Worm (Caenorhabditis elegans) whole organism, young adult: Measurements from ENCODE around the gene F18E9.7.

Source experiments
- B0035.1 ChIP-seq: sonication (generic microtip); optimal IDR thresholded peaks from 2 replicates; lab custom pipeline; 2016; ENCODE audit warnings: missing genetic modification characterization, mild to moderate bottlenecking, missing compliant biosample characterization, missing genotype, missing genetic modification reagents
- C06A6.2 ChIP-seq: fragments of 200-800 bp; sonication (Bioruptor generic); conservative IDR thresholded peaks from 2 replicates; pipeline ENCODE4 v1.3.6; 2022; ENCODE audit warnings: missing genetic modification characterization, missing compliant biosample characterization
- F33H1.4 ChIP-seq: fragments of 200-800 bp; sonication (Bioruptor generic); IDR thresholded peaks from 2 replicates; pipeline ENCODE4 v1.3.6; 2022; ENCODE audit warnings: missing genetic modification reagents, missing genetic modification characterization, missing compliant biosample characterization
- F37B4.10 ChIP-seq: fragments of 200-800 bp; sonication (Bioruptor generic); IDR thresholded peaks from 2 replicates; pipeline ENCODE4 v1.3.6; 2022; ENCODE audit warnings: missing genetic modification characterization, missing compliant biosample characterization
- F57C9.4 ChIP-seq: sonication (generic microtip); optimal IDR thresholded peaks from 2 replicates; lab custom pipeline; 2017; ENCODE audit warnings: mild to moderate bottlenecking, missing genetic modification characterization, missing compliant biosample characterization
- K11D2.4 ChIP-seq: fragments of 200-800 bp; sonication (Bioruptor generic); IDR thresholded peaks from 2 replicates; pipeline ENCODE4 v1.3.6; 2022; ENCODE audit warnings: missing genetic modification reagents, missing genetic modification characterization, missing compliant biosample characterization
- K12H6.12 ChIP-seq: fragments of 200-800 bp; sonication (Bioruptor generic); optimal IDR thresholded peaks from 2 replicates; lab custom pipeline; 2018; ENCODE audit warnings: mild to moderate bottlenecking, missing genetic modification characterization, missing compliant biosample characterization
- Y53G8AR.9 ChIP-seq: fragments of 200-800 bp; sonication (Bioruptor generic); conservative IDR thresholded peaks from 2 replicates; pipeline ENCODE4 v1.3.6; 2022; ENCODE audit warnings: missing genetic modification reagents, missing genetic modification characterization, missing compliant biosample characterization
- Y56A3A.18 ChIP-seq: fragments of 200-800 bp; sonication (Bioruptor generic); IDR thresholded peaks from 2 replicates; pipeline ENCODE4 v1.3.6; 2022; ENCODE audit warnings: missing genetic modification reagents, missing genetic modification characterization, missing compliant biosample characterization
- ZK185.1 ChIP-seq: sonication (generic microtip); optimal IDR thresholded peaks from 2 replicates; lab custom pipeline; 2016; ENCODE audit warnings: mild to moderate bottlenecking, missing genetic modification characterization, missing compliant biosample characterization; ENCODE audit not compliant: poor library complexity, severe bottlenecking
- ama-1 ChIP-seq, 3 experiments: fragments of 150-350 bp in 1 of 3; sonication (generic microtip) in 2 of 3; optimal IDR thresholded peaks; 2 replicates each; lab custom pipeline; 2014 to 2018; ENCODE audit warnings: missing biosample characterization in 2 of 3, missing genetic modification characterization in 2 of 3, missing genetic modification reagents in 2 of 3
- aptf-2 ChIP-seq: fragments of 200-800 bp; sonication (Bioruptor generic); conservative IDR thresholded peaks from 2 replicates; pipeline ENCODE4 v1.3.6; 2022; ENCODE audit warnings: missing genetic modification reagents, missing genetic modification characterization, missing compliant biosample characterization
- cebp-2 ChIP-seq: fragments of 200-800 bp; sonication (Bioruptor generic); IDR thresholded peaks from 2 replicates; pipeline ENCODE4 v1.3.6; 2022; ENCODE audit warnings: missing genetic modification characterization, missing compliant biosample characterization
- ceh-100 ChIP-seq: fragments of 200-800 bp; sonication (Bioruptor generic); IDR thresholded peaks from 2 replicates; pipeline ENCODE4 v1.3.6; 2022; ENCODE audit warnings: missing genetic modification reagents, missing genetic modification characterization, missing compliant biosample characterization
- ceh-79 ChIP-seq: sonication (generic microtip); optimal IDR thresholded peaks from 2 replicates; lab custom pipeline; 2017; ENCODE audit warnings: mild to moderate bottlenecking, missing genetic modification characterization, missing compliant biosample characterization
- egl-44 ChIP-seq: fragments of 200-800 bp; sonication (Bioruptor generic); IDR thresholded peaks from 2 replicates; pipeline ENCODE4 v1.3.6; 2022; ENCODE audit warnings: missing genetic modification reagents, missing genetic modification characterization, missing compliant biosample characterization
- egrh-3 ChIP-seq: fragments of 200-800 bp; sonication (Bioruptor generic); IDR thresholded peaks from 2 replicates; pipeline ENCODE4 v1.3.6; 2022; ENCODE audit warnings: missing genetic modification reagents, missing genetic modification characterization, missing compliant biosample characterization
- ets-4 ChIP-seq: fragments of 200-800 bp; sonication (Bioruptor generic); optimal IDR thresholded peaks from 2 replicates; lab custom pipeline; 2018; ENCODE audit warnings: mild to moderate bottlenecking, missing genetic modification characterization, missing compliant biosample characterization
- him-1 ChIP-seq: sonication (generic microtip); optimal IDR thresholded peaks from 2 replicates; lab custom pipeline; 2016; ENCODE audit warnings: missing genotype, missing genetic modification reagents, missing genetic modification characterization, missing compliant biosample characterization
- hmg-20 ChIP-seq: fragments of 200-800 bp; sonication (Bioruptor generic); IDR thresholded peaks from 2 replicates; pipeline ENCODE4 v1.3.6; 2022; ENCODE audit warnings: missing genetic modification reagents, missing genetic modification characterization, missing compliant biosample characterization
- hrde-1 ChIP-seq: sonication (generic microtip); optimal IDR thresholded peaks from 2 replicates; lab custom pipeline; 2016; ENCODE audit warnings: missing genetic modification characterization, mild to moderate bottlenecking, missing compliant biosample characterization, moderate library complexity, missing genotype, missing genetic modification reagents, borderline replicate concordance
- hsf-1 ChIP-seq: fragments of 200-800 bp; sonication (Bioruptor generic); IDR thresholded peaks from 2 replicates; pipeline ENCODE4 v1.3.6; 2022; ENCODE audit warnings: missing genetic modification reagents, missing genetic modification characterization, missing compliant biosample characterization
- lag-1 ChIP-seq: fragments of 200-800 bp; sonication (Bioruptor generic); IDR thresholded peaks from 2 replicates; pipeline ENCODE4 v1.3.6; 2022; ENCODE audit warnings: missing genetic modification reagents, missing genetic modification characterization, missing compliant biosample characterization
- let-526 ChIP-seq: fragments of 200-800 bp; sonication (Bioruptor generic); IDR thresholded peaks from 2 replicates; pipeline ENCODE4 v1.3.6; 2022; ENCODE audit warnings: missing genetic modification reagents, missing genetic modification characterization, missing compliant biosample characterization
- lin-26 ChIP-seq: fragments of 200-800 bp; sonication (Bioruptor generic); IDR thresholded peaks from 2 replicates; pipeline ENCODE4 v1.3.6; 2022; ENCODE audit warnings: missing genetic modification reagents, missing genetic modification characterization, missing compliant biosample characterization
- lin-40 ChIP-seq: sonication (generic microtip); optimal IDR thresholded peaks from 2 replicates; lab custom pipeline; 2016; ENCODE audit warnings: missing genetic modification characterization, mild to moderate bottlenecking, missing compliant biosample characterization, missing genotype, missing genetic modification reagents
- madf-10 ChIP-seq: sonication (generic microtip); optimal IDR thresholded peaks from 2 replicates; lab custom pipeline; 2016; ENCODE audit warnings: mild to moderate bottlenecking, missing genetic modification characterization, missing compliant biosample characterization
- madf-8 ChIP-seq: fragments of 200-800 bp; sonication (Bioruptor generic); conservative IDR thresholded peaks from 2 replicates; pipeline ENCODE4 v1.3.6; 2022; ENCODE audit warnings: missing genetic modification reagents, missing genetic modification characterization, missing compliant biosample characterization
- mxl-1 ChIP-seq: sonication (generic microtip); optimal IDR thresholded peaks from 2 replicates; lab custom pipeline; 2016; ENCODE audit warnings: missing genetic modification characterization, missing compliant biosample characterization
- nfya-1 ChIP-seq: sonication (generic microtip); optimal IDR thresholded peaks from 2 replicates; lab custom pipeline; 2017; ENCODE audit warnings: antibody characterized with exemption, missing compliant biosample characterization, missing genetic modification characterization, borderline replicate concordance; ENCODE audit not compliant: insufficient read depth
- nfyb-1 ChIP-seq: fragments of 200-800 bp; sonication (Bioruptor generic); IDR thresholded peaks from 2 replicates; pipeline ENCODE4 v1.3.6; 2022; ENCODE audit warnings: missing genetic modification reagents, missing genetic modification characterization, missing compliant biosample characterization
- nhr-120 ChIP-seq: fragments of 200-800 bp; sonication (Bioruptor generic); IDR thresholded peaks from 2 replicates; pipeline ENCODE4 v1.3.6; 2022; ENCODE audit warnings: missing genetic modification characterization, missing compliant biosample characterization
- nhr-179 ChIP-seq: sonication (generic microtip); optimal IDR thresholded peaks from 2 replicates; lab custom pipeline; 2016; ENCODE audit warnings: mild to moderate bottlenecking, missing genetic modification characterization, missing compliant biosample characterization
- nhr-90 ChIP-seq: sonication (generic microtip); optimal IDR thresholded peaks from 2 replicates; lab custom pipeline; 2016; ENCODE audit warnings: missing genotype, mild to moderate bottlenecking, missing genetic modification characterization, missing compliant biosample characterization
- pbrm-1 ChIP-seq: fragments of 200-800 bp; sonication (Bioruptor generic); IDR thresholded peaks from 2 replicates; pipeline ENCODE4 v1.3.6; 2022; ENCODE audit warnings: missing genetic modification reagents, missing genetic modification characterization, missing compliant biosample characterization
- rpc-1 ChIP-seq, 2 experiments: fragments of 150-350 bp in 1 of 2; sonication (generic microtip) in 1 of 2; optimal IDR thresholded peaks; 2 replicates each; lab custom pipeline; 2014 to 2018; ENCODE audit warnings: missing biosample characterization in 1 of 2, missing genetic modification characterization in 1 of 2, missing genetic modification reagents in 1 of 2, missing genotype in 1 of 2
- tbp1 ChIP-seq: fragments of 200-800 bp; sonication (Bioruptor generic); optimal IDR thresholded peaks from 2 replicates; lab custom pipeline; 2018; ENCODE audit warnings: mild to moderate bottlenecking, missing genetic modification characterization, missing compliant biosample characterization
- unc-130 ChIP-seq: sonication (generic microtip); optimal IDR thresholded peaks from 2 replicates; lab custom pipeline; 2016; ENCODE audit warnings: missing genetic modification reagents, missing genetic modification characterization, missing compliant biosample characterization
- zfh-2 ChIP-seq: fragments of 200-800 bp; sonication (Bioruptor generic); conservative IDR thresholded peaks from 2 replicates; pipeline ENCODE4 v1.3.6; 2022; ENCODE audit warnings: missing genetic modification reagents, missing genetic modification characterization, missing compliant biosample characterization
- ztf-22 ChIP-seq: fragments of 200-800 bp; sonication (Bioruptor generic); optimal IDR thresholded peaks from 2 replicates; lab custom pipeline; 2018; ENCODE audit warnings: mild to moderate bottlenecking, missing genetic modification characterization, moderate library complexity, missing compliant biosample characterization
- ztf-26 ChIP-seq: sonication (generic microtip); optimal IDR thresholded peaks from 2 replicates; lab custom pipeline; 2017; ENCODE audit warnings: missing genetic modification characterization, missing compliant biosample characterization
- ztf-28 ChIP-seq: fragments of 200-800 bp; sonication (Bioruptor generic); IDR thresholded peaks from 2 replicates; pipeline ENCODE4 v1.3.6; 2022; ENCODE audit warnings: missing genetic modification reagents, missing genetic modification characterization, missing compliant biosample characterization
- ztf-6 ChIP-seq: fragments of 200-800 bp; sonication (Bioruptor generic); IDR thresholded peaks from 2 replicates; pipeline ENCODE4 v1.3.6; 2022; ENCODE audit warnings: missing genetic modification reagents, missing genetic modification characterization, missing compliant biosample characterization

The F18E9.7 gene

DNA sequence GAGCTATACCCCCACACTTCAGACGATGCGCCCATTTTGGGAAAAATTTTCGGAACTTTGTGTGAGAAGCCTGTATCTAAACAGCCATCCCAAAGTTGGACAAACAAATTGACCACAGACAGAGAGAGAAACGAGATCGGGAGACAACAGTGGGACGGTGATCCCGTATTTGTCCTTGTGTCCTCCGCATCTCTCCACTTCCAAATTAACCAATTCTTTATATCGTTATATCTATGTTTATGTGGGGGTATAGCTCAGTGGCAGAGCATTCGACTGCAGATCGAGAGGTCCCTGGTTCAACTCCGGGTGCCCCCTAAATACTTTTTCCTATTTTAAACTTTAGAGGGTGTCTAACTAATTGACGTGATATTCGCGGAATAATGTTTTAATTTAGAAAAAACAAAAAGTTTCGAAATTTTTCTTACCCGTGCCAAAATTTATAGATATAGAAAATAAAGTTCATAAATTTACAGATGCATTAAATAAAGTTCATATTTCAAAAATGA is 41.2 kb upstream of the F18E9.7 start (continued):
- TF ChIP-seq F33H1.4 (no peak), mxl-1 (tag; lab: Kevin White, UChicago) (peak; percentile 71), hrde-1 (tag; lab: Kevin White, UChicago) (peak; percentile 26), lag-1 (GFP tag; lab: Robert Waterston, UW) (no peak), let-526 (no peak), K12H6.12 (tag; lab: Kevin White, UChicago) (no peak), cebp-2 (peak; percentile 80; the same call in 1 of the 2 replicates), ceh-79 (tag; lab: Kevin White, UChicago) (peak; percentile 11), egl-44 (GFP tag; lab: Robert Waterston, UW) (no peak), nfya-1 (no peak), ztf-22 (no peak), B0035.1 (no peak)

DNA sequence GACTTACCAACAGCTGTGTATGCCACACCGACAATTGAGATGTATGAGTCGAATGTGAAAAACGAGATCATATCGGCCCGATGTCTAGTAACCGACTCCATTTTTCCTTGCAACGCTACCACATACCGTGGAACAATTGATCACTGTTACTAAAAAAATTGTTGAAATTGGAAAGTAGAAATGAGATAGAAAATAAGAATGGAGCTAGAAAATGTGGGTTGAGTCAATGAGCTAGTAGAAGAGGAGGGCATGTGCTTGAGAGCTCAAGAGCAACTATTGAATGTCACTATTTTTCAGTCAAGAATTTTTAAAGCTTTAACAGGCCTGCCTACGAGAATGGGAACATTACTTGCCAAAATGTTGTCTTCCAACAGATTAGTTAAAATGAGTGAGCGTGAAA is 27.5 kb upstream of the F18E9.7 start, which contains the start of gene K01A12.3:
TSS of gene K01A12.3 (minus strand) at position 101 of the 400 bp plus-strand sequence.
- TF ChIP-seq ceh-100 (GFP tag; lab: Robert Waterston, UW) (no peak), unc-130 (GFP tag; lab: Kevin White, UChicago) (no peak), ama-1 (optimal IDR thresholded peaks at IDR 0.05; lab: Kevin White, UChicago) (no peak), ama-1 (GFP tag; optimal IDR thresholded peaks at IDR 0.05; lab: Kevin White, UChicago) (no peak), F57C9.4 (tag; lab: Kevin White, UChicago) (no peak), lin-40 (tag; lab: Kevin White, UChicago) (no peak), ZK185.1 (no peak), ztf-6 (GFP tag; lab: Robert Waterston, UW) (no peak), ztf-26 (tag; lab: Kevin White, UChicago) (no peak), K11D2.4 (GFP tag; lab: Robert Waterston, UW) (no peak), lin-26 (no peak), ets-4 (GFP tag; lab: Kevin White, UChicago) (no peak), tbp1 (GFP tag; lab: Kevin White, UChicago) (no peak), madf-10 (tag; lab: Kevin White, UChicago) (no peak), Y53G8AR.9 (GFP tag; lab: Robert Waterston, UW) (no peak), hmg-20 (GFP tag; lab: Robert Waterston, UW) (no peak), Y56A3A.18 (no peak), egrh-3 (GFP tag; lab: Robert Waterston, UW) (no peak)
- TF ChIP-seq, all 124 proteins: peak for 0

DNA sequence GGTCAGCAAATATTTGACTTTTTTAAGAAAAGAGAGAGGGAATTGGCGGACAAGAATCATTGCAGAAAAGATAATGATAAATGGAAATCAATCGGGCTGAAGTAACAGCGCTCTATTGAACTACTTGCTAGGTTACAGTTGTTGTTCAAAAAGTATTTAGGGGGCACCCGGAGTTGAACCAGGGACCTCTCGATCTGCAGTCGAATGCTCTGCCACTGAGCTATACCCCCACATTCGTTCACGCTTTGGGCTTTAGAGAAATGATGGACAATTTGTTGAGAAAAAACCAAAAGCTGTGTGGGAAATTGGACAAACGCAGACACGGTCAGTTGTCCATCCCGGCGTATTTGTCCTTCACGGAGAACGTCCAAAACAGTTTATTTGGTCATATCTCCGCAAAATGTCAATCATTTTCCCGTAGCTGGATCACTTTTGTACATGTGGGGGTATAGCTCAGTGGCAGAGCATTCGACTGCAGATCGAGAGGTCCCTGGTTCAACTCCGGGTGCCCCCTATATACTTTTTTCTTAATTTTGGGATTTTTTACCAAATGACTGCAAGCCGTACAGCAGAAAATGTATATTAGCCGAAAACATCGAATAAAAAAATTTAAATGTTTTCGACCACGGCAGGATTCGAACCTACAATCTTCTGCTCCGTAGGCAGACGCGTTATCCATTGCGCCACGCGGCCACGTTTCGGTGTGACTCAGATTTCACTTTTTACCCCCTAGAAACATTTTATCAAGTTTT is 26.5 kb upstream of the F18E9.7 start:
- TF ChIP-seq zfh-2 (GFP tag; lab: Robert Waterston, UW): peak; percentile 49
- no peak for TF ChIP-seq aptf-2 (GFP tag; lab: Robert Waterston, UW)
- no peak for TF ChIP-seq cebp-2
- no peak for TF ChIP-seq let-526
- TF ChIP-seq nhr-120: no peak
- TF ChIP-seq tbp1 (GFP tag; lab: Kevin White, UChicago): peak; percentile 84
- peak; percentile 13 for TF ChIP-seq him-1
- peak; percentile 64 for TF ChIP-seq nhr-90 (tag; lab: Kevin White, UChicago)
- no peak for TF ChIP-seq C06A6.2
- no peak for TF ChIP-seq unc-130 (GFP tag; lab: Kevin White, UChicago)
- TF ChIP-seq madf-8: no peak
- 0 out of 2 replicates have a peak, but pooled peaks have one; percentile 41 for TF ChIP-seq ztf-28 (GFP tag; lab: Robert Waterston, UW)
- TF ChIP-seq F37B4.10 (GFP tag; lab: Robert Waterston, UW): no peak
- TF ChIP-seq hsf-1 (GFP tag; lab: Robert Waterston, UW): no peak
- TF ChIP-seq hmg-20 (GFP tag; lab: Robert Waterston, UW): peak; percentile 9; the same call in 1 of the 2 replicates
- TF ChIP-seq pbrm-1 (GFP tag; lab: Robert Waterston, UW): peak; percentile 61
- TF ChIP-seq Y53G8AR.9 (GFP tag; lab: Robert Waterston, UW): peak; percentile 68; the same call in 1 of the 2 replicates
- TF ChIP-seq rpc-1 (optimal IDR thresholded peaks at IDR 0.05; lab: Kevin White, UChicago): peak; percentile 74
- TF ChIP-seq rpc-1 (tag; optimal IDR thresholded peaks at IDR 0.05; lab: Kevin White, UChicago): peak; percentile 91
- no peak for TF ChIP-seq mxl-1 (tag; lab: Kevin White, UChicago)
- TF ChIP-seq F33H1.4: no peak
- TF ChIP-seq lin-26: peak; percentile 88
- peak; percentile 79 for TF ChIP-seq nfyb-1 (GFP tag; lab: Robert Waterston, UW)
- no peak for TF ChIP-seq nhr-179 (tag; lab: Kevin White, UChicago)
